Worm (Caenorhabditis elegans): ENCODE data around the gene sec-20.

DNA sequence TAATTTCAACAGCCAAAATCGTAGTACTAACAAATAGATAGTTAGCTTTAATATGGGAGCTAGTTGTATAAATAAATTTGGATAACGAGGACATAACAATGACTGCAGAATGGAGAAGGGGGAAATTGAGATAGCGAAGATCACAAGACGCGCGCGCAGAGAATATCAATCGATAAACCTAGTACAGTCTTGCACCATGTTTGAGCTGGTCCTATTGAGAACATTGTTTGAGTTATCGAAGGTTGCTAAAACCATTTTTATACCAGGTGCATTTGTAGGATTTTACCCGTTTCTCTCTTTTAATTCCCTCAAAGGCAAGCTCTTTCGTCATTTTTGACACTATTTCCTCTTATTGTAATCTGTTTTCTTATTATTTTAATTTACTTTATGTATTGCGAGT is 20.3 kb upstream of the sec-20 start, which contains the start of the genes F40G9.9 and F40G9.12:
- TF ChIP-seq tbx-11 (GFP tag; IDR thresholded peaks at IDR 0.05) (no peak), ama-1 (optimal IDR thresholded peaks at IDR 0.05) (no peak), ceh-36 (tag; optimal IDR thresholded peaks at IDR 0.05) (no peak), scrt-1 (GFP tag; IDR thresholded peaks at IDR 0.05) (no peak), flt-1 (GFP tag; IDR thresholded peaks at IDR 0.05) (no peak), hmg-4 (GFP tag; optimal IDR thresholded peaks at IDR 0.05) (no peak), ceh-13 (GFP tag; optimal IDR thresholded peaks at IDR 0.05) (no peak)
